Worm (Caenorhabditis elegans) whole organism, midembryonic: ENCODE data around the gene ins-35.

Experiments used
- T22C8.4 ChIP-seq: fragments of 200-800 bp; sonication (Bioruptor generic); IDR thresholded peaks from 2 replicates; pipeline ENCODE4 v1.3.6; 2022; ENCODE audit warnings: missing genetic modification characterization, missing compliant biosample characterization
- cog-1 ChIP-seq: sonication (generic microtip); optimal IDR thresholded peaks from 2 replicates; lab custom pipeline; 2016; ENCODE audit warnings: missing genetic modification characterization, missing compliant biosample characterization
- flt-1 ChIP-seq: fragments of 200-800 bp; sonication (Bioruptor generic); IDR thresholded peaks from 2 replicates; pipeline ENCODE4 v1.3.6; 2022; ENCODE audit warnings: missing genetic modification characterization, missing compliant biosample characterization
- klf-2 ChIP-seq: fragments of 200-800 bp; sonication (Bioruptor generic); conservative IDR thresholded peaks from 2 replicates; pipeline ENCODE4 v1.3.6; 2022; ENCODE audit warnings: missing genetic modification reagents, missing genetic modification characterization, missing compliant biosample characterization
- med-1 ChIP-seq: sonication (generic microtip); optimal IDR thresholded peaks from 2 replicates; lab custom pipeline; 2017; ENCODE audit warnings: missing genetic modification characterization, mild to moderate bottlenecking, missing compliant biosample characterization, antibody characterized with exemption, missing genetic modification reagents; ENCODE audit not compliant: insufficient read depth
- ref-1 ChIP-seq: fragments of 200-800 bp; sonication (Bioruptor generic); conservative IDR thresholded peaks from 2 replicates; pipeline ENCODE4 v1.3.6; 2022; ENCODE audit warnings: missing genetic modification reagents, missing genetic modification characterization, missing compliant biosample characterization
- tab-1 ChIP-seq: fragments of 200-800 bp; sonication (Bioruptor generic); IDR thresholded peaks from 2 replicates; pipeline ENCODE4 v1.3.6; 2022; ENCODE audit warnings: missing genetic modification characterization, missing compliant biosample characterization
- ztf-23 ChIP-seq: fragments of 200-800 bp; sonication (Bioruptor generic); IDR thresholded peaks from 2 replicates; pipeline ENCODE4 v1.3.6; 2022; ENCODE audit warnings: missing genetic modification reagents, missing genetic modification characterization, missing compliant biosample characterization
- ztf-29 ChIP-seq: fragments of 200-800 bp; sonication (Bioruptor generic); IDR thresholded peaks from 2 replicates; pipeline ENCODE4 v1.3.6; 2022; ENCODE audit warnings: missing genetic modification reagents, missing genetic modification characterization, missing compliant biosample characterization

ins-35 gene

DNA sequence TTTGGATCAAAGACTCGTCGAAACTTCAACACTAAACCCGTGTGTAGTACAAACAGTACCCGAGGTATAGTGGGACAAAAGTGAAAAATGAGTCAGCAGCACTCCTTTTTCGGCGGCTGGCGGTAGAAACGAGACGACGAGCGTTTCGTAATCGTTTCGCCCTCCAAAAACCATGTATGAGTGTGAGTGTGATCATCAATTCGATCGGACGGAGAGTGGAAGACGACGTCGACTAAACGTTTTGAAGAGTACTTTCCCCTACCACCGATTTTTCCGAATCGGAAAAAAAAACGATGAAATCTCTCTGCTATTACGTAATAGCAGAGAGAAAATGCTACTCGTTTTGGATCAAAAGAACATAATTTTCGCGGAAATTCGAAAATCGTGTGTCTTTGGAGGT, 40.1 kb downstream of the ins-35 start:
- TF ChIP-seq flt-1 (GFP tag; lab: Robert Waterston, UW) = no peak
- TF ChIP-seq cog-1 (tag; lab: Kevin White, UChicago) = no peak
- TF ChIP-seq ref-1 (GFP tag; lab: Robert Waterston, UW) = no peak
- no peak for TF ChIP-seq med-1 (GFP tag; lab: Kevin White, UChicago)
- no peak for TF ChIP-seq tab-1 (GFP tag; lab: Robert Waterston, UW)
- no peak for TF ChIP-seq ztf-29 (GFP tag; lab: Robert Waterston, UW)
- no peak for TF ChIP-seq T22C8.4 (GFP tag; lab: Robert Waterston, UW)
- TF ChIP-seq ztf-23 (GFP tag; lab: Robert Waterston, UW) = no peak
- TF ChIP-seq klf-2 = no peak

DNA sequence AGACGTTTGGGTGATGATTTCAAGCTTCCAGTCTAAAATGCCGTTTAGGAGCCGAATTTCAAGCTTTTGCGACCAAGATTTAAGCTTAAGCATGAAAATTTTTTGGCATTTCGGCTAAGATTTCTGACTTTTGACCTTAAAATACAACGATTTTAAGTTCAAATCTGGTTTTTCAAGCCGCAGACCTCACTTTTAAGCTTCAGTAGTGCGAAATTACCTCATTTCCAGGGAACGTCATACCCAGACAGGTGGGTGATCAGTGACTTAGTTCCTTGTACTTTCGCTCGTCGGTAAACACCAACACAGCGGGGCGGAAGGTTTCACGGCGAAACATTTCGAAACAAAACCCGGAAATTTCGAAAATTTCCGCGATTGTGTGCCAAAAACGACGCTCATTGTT, 41.0 kb downstream of the ins-35 start:
- no peak for TF ChIP-seq klf-2
- no peak for TF ChIP-seq ztf-23 (GFP tag; lab: Robert Waterston, UW)
- no peak for TF ChIP-seq tab-1 (GFP tag; lab: Robert Waterston, UW)
- TF ChIP-seq cog-1 (tag; lab: Kevin White, UChicago) = no peak

DNA sequence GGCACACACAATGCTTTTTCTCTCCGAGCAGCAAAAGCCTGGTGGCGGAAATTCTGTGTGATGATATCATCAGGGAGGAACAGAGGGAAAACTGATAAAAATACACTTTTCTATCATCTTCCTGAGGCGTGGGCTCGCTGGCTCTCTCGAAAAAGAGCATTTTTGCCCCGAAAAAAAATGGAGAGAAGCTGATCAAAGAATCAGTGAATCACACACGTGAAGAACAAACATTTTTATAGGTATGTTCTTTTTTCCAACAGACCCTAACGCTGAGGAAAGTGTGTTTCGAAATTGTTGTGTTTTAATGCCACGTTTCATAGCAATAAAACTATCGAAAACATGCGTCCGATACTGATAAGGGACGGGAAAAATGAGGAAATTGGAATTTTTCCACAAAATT, 41.5 kb downstream of the ins-35 start:
- TF ChIP-seq klf-2 (no peak), ztf-29 (GFP tag; lab: Robert Waterston, UW) (no peak), ref-1 (GFP tag; lab: Robert Waterston, UW) (no peak), tab-1 (GFP tag; lab: Robert Waterston, UW) (no peak), ztf-23 (GFP tag; lab: Robert Waterston, UW) (no peak), med-1 (GFP tag; lab: Kevin White, UChicago) (no peak), flt-1 (GFP tag; lab: Robert Waterston, UW) (no peak)

DNA sequence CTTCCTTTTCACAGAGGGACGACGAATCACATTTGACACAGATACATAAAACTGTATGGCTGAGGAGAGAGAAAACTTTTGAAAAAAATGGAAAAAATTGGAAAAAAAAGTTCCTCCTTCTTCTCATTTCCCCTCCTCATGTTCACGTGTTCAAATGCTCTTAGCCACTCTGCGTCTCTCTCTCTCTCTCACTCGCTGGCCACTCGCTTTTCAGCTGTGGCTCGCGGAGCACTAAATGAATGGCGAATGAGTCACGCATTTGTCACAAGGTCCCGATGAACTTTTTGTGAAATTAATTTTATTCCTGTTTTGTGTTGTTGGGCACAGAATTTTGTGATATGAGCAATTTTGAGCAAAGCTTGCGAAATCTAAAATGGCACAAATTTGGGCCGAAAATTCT, 42.5 kb downstream of the ins-35 start:
- no peak for TF ChIP-seq T22C8.4 (GFP tag; lab: Robert Waterston, UW)
- TF ChIP-seq cog-1 (tag; lab: Kevin White, UChicago) = no peak
- no peak for TF ChIP-seq med-1 (GFP tag; lab: Kevin White, UChicago)
- no peak for TF ChIP-seq flt-1 (GFP tag; lab: Robert Waterston, UW)
- no peak for TF ChIP-seq klf-2
- TF ChIP-seq ref-1 (GFP tag; lab: Robert Waterston, UW) = no peak
- TF ChIP-seq ztf-23 (GFP tag; lab: Robert Waterston, UW) = no peak
- TF ChIP-seq ztf-29 (GFP tag; lab: Robert Waterston, UW) = no peak
- TF ChIP-seq tab-1 (GFP tag; lab: Robert Waterston, UW) = no peak

DNA sequence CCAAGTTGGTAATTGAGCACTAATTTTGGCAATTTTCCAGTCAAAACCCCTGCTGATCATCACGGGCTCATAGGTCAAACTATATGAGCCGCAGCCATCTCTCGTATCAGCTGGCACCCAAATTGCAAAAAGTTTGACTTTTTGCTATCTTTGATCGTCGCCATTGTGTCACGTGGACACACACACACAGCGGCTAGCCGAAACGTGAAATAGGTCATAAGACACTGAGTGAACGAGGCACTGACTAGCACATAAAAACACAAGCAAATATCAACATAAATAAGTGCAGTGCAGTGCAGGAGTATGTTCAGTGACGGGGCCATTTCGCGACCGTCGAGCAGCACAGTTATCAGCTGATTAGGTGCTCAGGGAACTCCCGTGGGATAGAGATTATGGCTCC, 43.4 kb downstream of the ins-35 start:
- no peak for TF ChIP-seq cog-1 (tag; lab: Kevin White, UChicago)
- TF ChIP-seq klf-2 = no peak

DNA sequence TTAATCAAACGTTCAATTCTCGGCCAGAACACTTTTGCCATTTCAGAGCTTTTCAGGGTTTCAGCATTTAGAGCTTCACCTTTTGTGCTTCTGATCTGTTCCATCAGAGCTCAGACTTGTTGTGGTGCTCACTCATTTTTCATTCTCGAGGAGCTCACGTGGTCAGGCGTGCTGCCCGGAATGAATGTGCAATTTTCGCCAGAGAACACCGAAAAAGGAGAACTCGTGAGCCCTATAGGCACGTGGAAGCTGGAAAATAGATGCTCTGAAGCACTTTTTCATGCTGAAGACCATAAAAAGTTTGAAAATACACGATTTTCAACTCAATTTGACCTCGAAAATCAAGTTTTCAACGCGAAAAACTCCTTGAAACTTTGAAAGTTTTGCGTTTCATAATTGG, 44.3 kb downstream of the ins-35 start:
- TF ChIP-seq klf-2 (no peak), ztf-23 (GFP tag; lab: Robert Waterston, UW) (no peak), T22C8.4 (GFP tag; lab: Robert Waterston, UW) (no peak)

DNA sequence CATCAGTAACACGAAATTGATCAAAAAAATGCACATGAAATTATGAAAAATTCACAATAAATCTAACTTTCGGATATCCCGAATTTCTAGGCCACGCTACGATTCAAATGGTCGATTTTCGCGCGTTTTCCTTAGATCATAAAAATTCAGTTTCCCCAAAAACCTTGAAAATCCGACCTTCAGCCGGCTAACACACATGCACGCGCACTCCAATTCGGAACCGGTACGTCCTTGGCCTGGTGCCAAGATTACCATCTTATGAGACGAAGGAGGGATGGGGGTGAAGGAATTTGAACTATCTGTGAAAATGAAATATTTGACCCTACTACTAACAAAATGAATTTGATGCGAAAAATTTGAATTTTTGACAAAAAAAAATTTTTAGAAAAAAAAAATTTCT, 47.4 kb downstream of the ins-35 start:
- TF ChIP-seq T22C8.4 (GFP tag; lab: Robert Waterston, UW) = no peak
- TF ChIP-seq ztf-23 (GFP tag; lab: Robert Waterston, UW) = no peak
- no peak for TF ChIP-seq med-1 (GFP tag; lab: Kevin White, UChicago)
- TF ChIP-seq tab-1 (GFP tag; lab: Robert Waterston, UW) = no peak
- TF ChIP-seq ref-1 (GFP tag; lab: Robert Waterston, UW) = no peak
- TF ChIP-seq ztf-29 (GFP tag; lab: Robert Waterston, UW) = no peak
- no peak for TF ChIP-seq flt-1 (GFP tag; lab: Robert Waterston, UW)
- no peak for TF ChIP-seq klf-2
- no peak for TF ChIP-seq cog-1 (tag; lab: Kevin White, UChicago)

DNA sequence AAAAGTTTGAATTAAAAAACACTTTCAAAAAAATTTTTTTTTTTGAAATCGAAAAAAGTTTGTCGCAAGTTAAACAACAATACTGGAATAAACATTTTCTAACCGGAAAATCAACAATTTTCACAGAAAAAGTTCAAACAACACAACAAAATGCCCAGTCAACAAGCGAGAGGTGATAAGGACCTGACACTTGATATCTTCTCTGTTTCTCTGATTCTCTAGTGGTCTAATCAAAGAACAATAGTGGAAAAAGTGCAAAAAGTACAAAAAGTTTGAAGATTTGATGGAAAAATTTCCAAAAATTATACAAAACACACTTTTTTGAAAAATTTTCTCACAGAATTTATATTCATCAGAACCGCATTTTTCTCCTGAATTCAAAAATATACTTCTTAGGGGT, 48.1 kb downstream of the ins-35 start:
- TF ChIP-seq flt-1 (GFP tag; lab: Robert Waterston, UW) = no peak
- no peak for TF ChIP-seq klf-2
- TF ChIP-seq cog-1 (tag; lab: Kevin White, UChicago) = no peak
- no peak for TF ChIP-seq ztf-23 (GFP tag; lab: Robert Waterston, UW)
- TF ChIP-seq tab-1 (GFP tag; lab: Robert Waterston, UW) = no peak

DNA sequence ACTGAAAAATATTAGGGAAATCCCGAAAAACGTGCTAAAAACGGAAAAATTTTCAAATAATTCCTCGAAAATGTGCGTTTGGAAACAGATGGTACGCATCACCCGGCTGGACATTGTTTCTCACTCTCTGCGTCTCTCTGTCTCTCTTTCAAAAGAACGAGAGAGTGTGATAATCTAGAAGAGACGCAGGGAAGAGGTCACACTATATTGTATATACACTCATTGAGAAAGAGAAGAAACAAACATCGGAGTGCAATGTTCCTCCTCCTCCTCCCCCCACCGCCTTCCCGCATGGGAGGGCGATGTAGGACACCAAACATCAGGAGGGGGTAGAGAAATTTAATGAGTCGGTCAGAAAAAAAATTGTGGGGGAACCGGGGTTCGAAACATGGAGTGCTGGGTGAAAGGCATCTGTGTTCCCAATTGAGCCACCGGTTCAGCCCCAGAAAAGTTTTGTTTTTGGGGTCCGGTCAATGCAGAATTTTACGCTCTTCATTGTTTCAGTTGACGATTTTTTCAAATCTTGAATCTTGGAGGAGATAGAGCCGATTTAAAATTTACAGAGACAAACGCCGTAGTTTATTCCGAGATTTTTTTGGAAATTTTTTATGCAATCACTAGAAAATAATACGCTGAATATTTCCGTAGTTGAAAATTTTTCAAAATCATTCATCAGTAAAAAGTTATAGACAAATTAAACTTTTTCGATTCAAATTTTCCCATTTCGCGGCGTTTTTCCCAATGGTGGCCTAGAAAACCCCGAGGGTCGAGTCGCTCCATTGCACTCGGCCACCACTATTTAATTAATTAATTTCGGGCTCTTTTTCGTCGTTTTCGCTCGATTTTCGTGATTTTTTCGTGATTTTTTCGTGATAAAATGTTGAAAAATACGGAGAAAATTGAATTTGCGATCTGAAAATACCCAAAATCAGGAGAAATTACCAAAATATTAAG, 49.2 kb downstream of the ins-35 start:
- TF ChIP-seq ztf-23 (GFP tag; lab: Robert Waterston, UW) (0 out of 2 replicates have a peak, but pooled peaks have one; percentile 36), cog-1 (tag; lab: Kevin White, UChicago) (peak; percentile 94), med-1 (GFP tag; lab: Kevin White, UChicago) (no peak), ref-1 (GFP tag; lab: Robert Waterston, UW) (no peak), T22C8.4 (GFP tag; lab: Robert Waterston, UW) (no peak), ztf-29 (GFP tag; lab: Robert Waterston, UW) (no peak), flt-1 (GFP tag; lab: Robert Waterston, UW) (peak; percentile 45; the same call in 1 of the 2 replicates), klf-2 (no peak), tab-1 (GFP tag; lab: Robert Waterston, UW) (no peak)

DNA sequence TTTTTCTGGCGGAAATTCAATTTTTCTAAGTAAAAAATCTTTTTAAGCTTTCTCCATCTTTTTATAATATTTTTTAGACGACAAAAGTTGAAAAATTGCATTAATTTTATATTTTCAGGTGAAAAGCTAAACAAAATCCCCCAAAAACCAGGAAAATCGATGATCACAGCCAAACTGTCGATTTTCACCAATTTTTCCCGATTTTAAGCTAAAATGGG, 49.8 kb downstream of the ins-35 start, which contains the start of the genes fce-2 and F48F5.8:
fce-2 (plus strand) TSS at position 119 of the 218 bp plus-strand sequence.
F48F5.8 (plus strand) TSS at position 160 of the 218 bp plus-strand sequence.
- no peak for TF ChIP-seq flt-1 (GFP tag; lab: Robert Waterston, UW)
- no peak for TF ChIP-seq ztf-23 (GFP tag; lab: Robert Waterston, UW)
- no peak for TF ChIP-seq T22C8.4 (GFP tag; lab: Robert Waterston, UW)
- no peak for TF ChIP-seq ref-1 (GFP tag; lab: Robert Waterston, UW)
- TF ChIP-seq tab-1 (GFP tag; lab: Robert Waterston, UW) = no peak
- TF ChIP-seq klf-2 = no peak
- no peak for TF ChIP-seq cog-1 (tag; lab: Kevin White, UChicago)
- TF ChIP-seq med-1 (GFP tag; lab: Kevin White, UChicago) = no peak
- no peak for TF ChIP-seq ztf-29 (GFP tag; lab: Robert Waterston, UW)
